Fruit fly (Drosophila melanogaster): Measurements from ENCODE around the gene Glt.

The Glt gene

DNA sequence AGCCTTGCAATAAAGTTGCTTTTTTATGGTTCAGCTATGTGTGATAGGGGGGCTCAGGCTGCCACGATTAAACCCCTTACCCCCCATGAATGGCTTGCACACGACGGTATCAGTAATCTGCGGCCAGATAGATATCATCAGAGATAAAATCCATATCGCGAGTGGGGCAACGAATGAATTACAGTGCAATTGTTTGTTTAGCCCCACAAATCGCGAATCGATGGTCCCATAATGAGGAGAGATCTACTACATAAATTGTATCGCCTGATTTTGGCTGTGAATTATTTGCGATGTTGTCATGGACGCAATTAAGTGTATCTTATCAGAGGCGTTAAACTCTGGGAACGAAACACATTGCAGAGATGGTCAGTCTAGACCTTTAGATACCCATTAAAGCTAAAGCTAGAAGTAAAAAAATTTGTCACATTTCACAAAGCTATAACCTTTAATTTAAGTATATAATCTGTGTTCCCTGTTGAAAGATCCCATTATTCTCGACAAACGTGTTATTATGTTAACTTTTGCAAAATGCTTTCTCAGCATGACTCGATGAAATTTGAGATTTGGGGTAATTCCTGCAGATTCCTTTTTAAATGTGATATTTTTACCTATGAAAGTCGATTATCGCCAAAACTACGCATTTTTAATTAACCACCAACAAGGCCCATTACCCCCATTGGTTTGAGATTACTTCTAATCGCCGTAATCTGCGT lies 25.6 kb downstream of the Glt start (continued):
- TF ChIP-seq dsx (GFP tag; optimal IDR thresholded peaks at IDR 0.05; ENCODE audit: poor library complexity, severe bottlenecking) (no peak), fd85E (GFP tag; optimal IDR thresholded peaks at IDR 0.05) (no peak), vri (GFP tag; optimal IDR thresholded peaks at IDR 0.05) (peak; percentile 79), CG10631 (GFP tag; optimal IDR thresholded peaks at IDR 0.05) (no peak)

DNA sequence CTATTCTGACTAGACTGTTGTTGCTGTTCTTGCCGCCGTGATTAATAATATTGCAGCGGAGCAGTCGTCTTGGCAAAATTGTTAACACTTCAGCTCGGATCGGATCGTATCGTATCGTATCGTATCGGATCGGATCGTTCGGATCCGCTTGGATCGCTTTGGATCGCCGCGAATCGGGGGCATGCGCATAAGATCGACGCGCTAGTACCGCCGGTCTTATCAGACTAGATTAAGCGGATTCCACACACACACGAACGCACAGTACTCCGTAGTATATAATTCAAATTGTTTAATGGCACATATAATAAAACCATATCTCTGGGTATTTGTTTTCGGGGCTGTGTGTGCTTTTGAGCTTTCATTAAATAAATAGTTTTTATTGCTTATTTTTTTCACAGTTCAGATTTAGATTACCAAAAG lies 27.4 kb downstream of the Glt start:
- no peak for TF ChIP-seq Hr39 (GFP tag; optimal IDR thresholded peaks at IDR 0.05)
- no peak for TF ChIP-seq fd85E (GFP tag; optimal IDR thresholded peaks at IDR 0.05)
- TF ChIP-seq fkh (GFP tag; optimal IDR thresholded peaks at IDR 0.05): peak; percentile 56
- TF ChIP-seq vri (GFP tag; optimal IDR thresholded peaks at IDR 0.05): peak; percentile 78
- TF ChIP-seq Eip78C (GFP tag): peak; percentile 71
- TF ChIP-seq CG6854 (GFP tag; optimal IDR thresholded peaks at IDR 0.05): peak; percentile 44
- peak; percentile 89 for TF ChIP-seq svp (GFP tag)
- TF ChIP-seq pdm3 (GFP tag; optimal IDR thresholded peaks at IDR 0.05): no peak
- no peak for TF ChIP-seq CG8319 (GFP tag; optimal IDR thresholded peaks at IDR 0.05)

DNA sequence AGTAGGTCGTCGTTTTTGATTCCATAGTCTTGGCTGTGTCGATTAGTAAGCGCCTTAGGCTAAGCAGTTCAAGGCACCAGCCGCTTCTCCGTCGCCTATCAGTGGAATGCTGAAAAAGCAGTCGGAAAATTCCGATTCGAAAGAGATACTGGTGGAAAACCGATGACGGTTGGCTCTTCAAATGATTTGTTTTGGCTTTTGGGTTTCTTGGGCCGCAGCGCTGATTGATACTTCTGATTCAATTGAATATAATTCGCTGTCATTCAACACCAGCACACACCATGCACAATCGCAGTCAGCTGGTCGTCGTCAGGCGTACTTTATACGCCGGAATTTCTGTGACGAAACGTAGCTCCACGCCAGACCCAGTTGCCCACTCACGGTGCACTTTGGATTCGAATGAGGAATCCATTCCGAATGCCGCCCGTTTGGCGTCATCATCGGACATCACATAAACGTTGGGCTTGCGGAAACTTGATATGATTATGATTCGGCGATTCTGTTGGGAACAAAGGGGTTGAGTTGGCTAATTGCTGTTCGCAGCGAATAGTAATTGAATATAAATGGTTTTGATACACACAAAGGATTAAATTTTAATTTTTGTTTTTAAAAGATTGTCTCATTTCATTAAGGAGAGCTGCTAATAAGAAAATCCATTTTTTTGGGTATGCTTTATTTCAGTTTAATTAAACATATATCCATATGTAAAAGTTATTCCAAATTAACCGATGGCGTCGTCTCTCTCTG lies 28.5 kb downstream of the Glt start:
- TF ChIP-seq CG15336 (GFP tag; IDR thresholded peaks at IDR 0.05) (0 out of 2 replicates have a peak, but pooled peaks have one; percentile 11), svp (GFP tag) (peak; percentile 79), CG6276 (GFP tag; optimal IDR thresholded peaks at IDR 0.05) (peak; percentile 20), CG6808 (GFP tag; optimal IDR thresholded peaks at IDR 0.05) (peak; percentile 43), ss (GFP tag; optimal IDR thresholded peaks at IDR 0.05) (peak in 1 of 2 experiments; percentile 41), fkh (GFP tag; optimal IDR thresholded peaks at IDR 0.05) (no peak), Eip78C (GFP tag) (peak; percentile 77), Hr39 (GFP tag; optimal IDR thresholded peaks at IDR 0.05) (no peak), Eip93F (GFP tag; optimal IDR thresholded peaks at IDR 0.05) (peak; percentile 8)

DNA sequence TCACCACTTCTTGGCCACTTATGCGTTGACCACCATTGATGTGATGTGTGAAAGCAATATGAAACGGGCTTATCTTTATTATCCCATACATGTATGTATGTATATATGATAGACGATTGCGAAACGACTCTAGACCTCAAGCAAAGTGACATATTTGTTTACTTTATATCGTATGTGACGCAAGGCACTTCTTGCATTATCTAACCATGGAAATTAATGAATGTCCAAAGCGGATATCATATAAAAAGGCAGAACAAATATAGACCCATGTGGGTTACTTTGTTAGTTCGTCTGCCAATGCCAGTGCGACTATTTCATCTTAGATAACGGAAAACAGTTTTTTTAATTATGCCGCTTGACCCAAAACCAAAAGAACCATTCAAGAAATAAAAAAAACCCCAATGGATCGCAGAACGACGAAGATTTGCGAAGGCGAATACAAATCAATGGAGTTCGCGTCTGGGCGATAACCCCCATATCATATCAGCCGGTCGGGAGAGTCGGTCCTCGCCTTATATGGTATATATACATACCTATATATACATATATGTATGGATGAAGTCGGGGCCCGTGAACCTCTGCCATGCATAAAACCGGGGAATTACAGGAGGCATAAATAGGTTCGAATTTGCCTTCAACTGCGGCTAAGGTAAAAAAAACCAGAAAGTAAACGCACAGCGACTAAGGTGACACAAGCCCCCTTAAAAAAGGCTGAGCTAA lies 30.6 kb downstream of the Glt start:
- TF ChIP-seq Sox102F (GFP tag; optimal IDR thresholded peaks at IDR 0.05) (no peak), svp (GFP tag) (peak; percentile 97), CG4318 (GFP tag; optimal IDR thresholded peaks at IDR 0.05) (no peak), Eip78C (GFP tag) (peak; percentile 57), Met (GFP tag; optimal IDR thresholded peaks at IDR 0.05) (no peak)

DNA sequence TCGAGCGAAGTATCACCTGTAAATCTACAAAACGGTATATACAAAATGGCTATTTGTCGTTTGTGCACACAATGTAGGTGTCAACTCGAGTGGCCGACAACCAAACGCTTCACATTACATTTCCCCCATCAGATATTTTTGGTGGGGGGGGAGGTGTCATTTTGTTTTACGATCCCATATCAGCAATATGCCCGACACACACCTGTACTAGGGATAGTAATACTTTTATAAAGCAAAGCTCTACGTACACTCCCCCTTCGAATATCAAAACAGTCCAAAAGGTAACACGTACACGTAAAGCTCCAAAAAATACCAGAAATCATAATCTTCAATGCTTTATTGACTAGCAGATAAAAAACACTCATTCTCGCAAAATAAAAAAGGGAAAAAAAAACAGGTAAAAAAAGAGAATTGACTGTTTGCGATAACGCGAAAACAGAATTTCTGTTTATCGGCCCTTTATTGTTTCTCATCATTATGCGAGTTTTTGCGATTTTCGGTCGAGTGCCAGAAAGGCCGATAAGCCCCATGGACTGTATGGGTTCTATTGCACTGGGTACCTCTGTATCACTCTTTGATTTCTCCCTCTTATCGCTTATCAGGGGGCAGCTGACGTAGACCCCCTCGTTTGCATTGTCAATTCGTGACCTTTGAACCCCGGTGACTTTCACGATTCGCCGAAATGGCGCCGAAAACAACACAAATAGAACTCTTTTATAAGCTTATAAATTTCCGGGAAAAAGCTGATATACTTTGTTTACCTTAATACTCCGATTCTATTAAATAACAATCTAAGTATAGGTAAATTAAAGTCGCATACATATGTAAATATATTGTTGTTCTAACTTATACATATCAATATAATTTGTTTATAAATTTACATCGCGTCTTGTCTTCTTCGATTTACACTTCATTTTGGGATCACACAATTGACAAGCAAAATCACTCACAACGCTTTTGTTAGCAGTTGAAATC lies 32.4 kb downstream of the Glt start, which contains the start of gene CatB:
Gene CatB, plus strand, starts transcription at position 925 of the 975 bp plus-strand sequence.
- no peak for TF ChIP-seq Ets21C (GFP tag; optimal IDR thresholded peaks at IDR 0.05)
- TF ChIP-seq vri (GFP tag; optimal IDR thresholded peaks at IDR 0.05): peak; percentile 92
- peak; percentile 76 for TF ChIP-seq Eip93F (GFP tag; optimal IDR thresholded peaks at IDR 0.05)
- TF ChIP-seq svp (GFP tag): peak; percentile 94
- TF ChIP-seq fkh (GFP tag; optimal IDR thresholded peaks at IDR 0.05): peak; percentile 34

DNA sequence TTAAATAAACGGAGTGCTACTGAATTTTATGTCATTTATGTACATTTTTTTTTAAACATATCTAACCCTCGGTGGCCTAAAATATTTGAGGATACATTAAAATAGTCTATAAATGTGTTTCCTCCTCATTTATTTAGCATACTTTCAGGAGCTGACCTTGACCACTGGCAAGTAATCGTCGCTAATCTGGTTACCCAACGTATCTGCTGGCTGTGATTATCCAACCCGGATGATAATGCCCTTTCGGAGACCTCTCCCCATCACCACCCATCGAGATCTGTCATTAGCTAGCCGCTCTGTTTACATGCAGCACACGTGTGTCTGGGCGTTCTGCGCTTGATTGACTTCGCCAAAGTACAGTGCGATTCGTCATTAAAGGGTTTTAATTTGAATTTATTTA lies 35.0 kb downstream of the Glt start:
- TF ChIP-seq CG11902 (GFP tag; optimal IDR thresholded peaks at IDR 0.05) (no peak), svp (GFP tag) (peak; percentile 75), CG3919 (GFP tag; optimal IDR thresholded peaks at IDR 0.05) (no peak), CG11762 (GFP tag; optimal IDR thresholded peaks at IDR 0.05; ENCODE audit: insufficient read depth) (no peak), Hr4 (GFP tag; optimal IDR thresholded peaks at IDR 0.05) (no peak), lz (GFP tag; optimal IDR thresholded peaks at IDR 0.05) (no peak), CG8119 (GFP tag; IDR thresholded peaks at IDR 0.05) (no peak), vri (GFP tag; optimal IDR thresholded peaks at IDR 0.05) (no peak), fkh (GFP tag; optimal IDR thresholded peaks at IDR 0.05) (peak; percentile 33), esn (GFP tag; optimal IDR thresholded peaks at IDR 0.05) (no peak)

Measured in whole organism, prepupa.